Worm (Caenorhabditis elegans): ENCODE results near the gene C12D8.20.

Gene C12D8.20

DNA sequence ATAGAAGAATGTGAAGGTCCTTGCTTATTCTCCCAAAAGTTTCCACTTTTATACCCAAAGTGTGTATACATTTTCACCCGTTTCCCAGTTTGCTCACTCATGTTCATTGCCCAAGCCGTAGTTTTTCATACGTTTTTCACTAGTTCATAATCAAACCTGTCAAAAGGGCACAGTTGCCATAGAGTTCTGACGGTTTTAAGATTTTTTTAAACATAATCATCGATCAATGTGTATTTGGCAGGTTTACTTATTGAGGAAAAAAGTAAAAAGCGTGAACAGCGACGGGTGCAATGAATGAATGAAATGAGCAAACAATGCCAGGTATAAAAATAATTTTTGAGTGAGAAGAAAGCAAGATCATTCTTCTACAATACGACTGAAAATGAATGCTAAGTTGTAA, 790 bp upstream of the C12D8.20 start, which contains the start of the genes fipr-5 and fipr-9:
fipr-5 (minus strand) TSS at position 101 of the 400 bp plus-strand sequence.
fipr-9 (plus strand) TSS at position 346 of the 400 bp plus-strand sequence.
- TF ChIP-seq nhr-77 (tag; optimal IDR thresholded peaks at IDR 0.05) (no peak), spr-1 (tag; optimal IDR thresholded peaks at IDR 0.05) (no peak), lin-15B (tag; optimal IDR thresholded peaks at IDR 0.05) (no peak), lin-39 (tag; optimal IDR thresholded peaks at IDR 0.05) (no peak), Y75B8A.6 (GFP tag; IDR thresholded peaks at IDR 0.05) (no peak), hmg-1.1 (GFP tag; IDR thresholded peaks at IDR 0.05) (no peak)

DNA sequence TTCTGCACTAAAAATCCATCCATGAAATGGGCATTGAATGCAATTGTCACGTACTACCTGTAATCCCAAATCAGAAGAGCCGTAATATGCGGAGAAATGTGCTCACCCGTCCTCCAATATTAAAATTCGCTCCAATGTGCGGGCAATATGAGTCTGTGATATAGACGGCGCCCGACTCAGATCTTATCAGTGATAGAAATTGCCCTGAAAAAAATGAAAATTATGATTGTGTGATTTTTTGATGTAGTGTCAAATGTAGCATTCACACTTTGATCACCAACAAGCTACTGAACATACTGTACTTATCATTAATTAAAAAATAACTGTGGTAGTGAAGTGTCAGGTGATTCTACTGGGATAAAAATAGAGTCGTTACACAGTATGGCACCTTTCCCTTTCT, 2.5 kb downstream of the C12D8.20 start:
- TF ChIP-seq pqm-1 (tag; optimal IDR thresholded peaks at IDR 0.05) (peak; percentile 73), set-16 (GFP tag; IDR thresholded peaks at IDR 0.05) (no peak), nhr-28 (tag; optimal IDR thresholded peaks at IDR 0.05) (peak; percentile 76), F37D6.2 (tag; optimal IDR thresholded peaks at IDR 0.05) (no peak)

DNA sequence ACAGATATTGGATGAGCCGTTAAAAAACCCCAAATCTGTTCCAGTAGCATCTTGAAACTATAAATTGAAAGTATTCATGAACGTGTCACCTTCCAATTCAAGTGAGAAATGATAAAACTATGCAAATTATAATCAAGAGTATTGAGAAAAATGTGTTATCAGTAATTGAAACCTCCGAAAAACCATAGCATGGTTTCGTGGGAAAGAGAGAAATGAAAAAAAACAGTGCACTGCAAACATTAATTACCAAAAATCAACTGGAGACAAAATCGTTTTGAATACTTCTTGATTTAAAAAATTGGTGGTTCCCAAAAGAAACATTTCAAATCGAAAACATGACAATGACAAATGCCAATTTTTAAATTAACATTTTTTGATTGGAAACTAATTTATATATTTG, 3.5 kb downstream of the C12D8.20 start, which contains the start of gene daf-36:
daf-36 (minus strand) TSS at position 101 of the 400 bp plus-strand sequence.
- TF ChIP-seq unc-39 (tag; optimal IDR thresholded peaks at IDR 0.05), result no peak
- TF ChIP-seq nhr-28 (tag; optimal IDR thresholded peaks at IDR 0.05), result peak; percentile 39

DNA sequence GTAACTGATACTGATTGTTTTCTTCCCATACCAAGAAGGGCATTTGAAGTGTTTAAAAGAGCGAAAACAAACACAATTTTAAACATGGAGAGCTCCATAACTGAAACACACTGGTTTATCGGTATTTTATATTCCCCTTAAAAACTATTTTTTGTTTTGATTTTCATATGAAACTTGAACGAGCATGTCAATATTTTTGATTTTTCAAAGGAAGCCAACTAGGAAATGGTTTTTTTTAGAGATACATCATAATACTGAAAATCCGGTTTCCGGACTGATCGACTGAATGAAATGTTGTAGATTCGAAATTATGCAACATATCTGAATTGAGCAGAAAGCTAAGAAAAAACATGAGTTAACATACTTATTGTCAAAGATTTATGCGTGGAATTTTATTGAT, 5.2 kb downstream of the C12D8.20 start, which contains the start of gene ttr-19:
ttr-19 (minus strand) TSS at position 101 of the 400 bp plus-strand sequence.
- TF ChIP-seq spr-1 (tag; optimal IDR thresholded peaks at IDR 0.05) (no peak), T20F7.1 (GFP tag; optimal IDR thresholded peaks at IDR 0.05) (no peak), nhr-28 (tag; optimal IDR thresholded peaks at IDR 0.05) (no peak), hlh-11 (tag; optimal IDR thresholded peaks at IDR 0.05) (no peak), attf-4 (tag; optimal IDR thresholded peaks at IDR 0.05) (no peak), dmd-8 (GFP tag; IDR thresholded peaks at IDR 0.05) (no peak), lin-39 (tag; optimal IDR thresholded peaks at IDR 0.05) (no peak), mep-1 (tag; optimal IDR thresholded peaks at IDR 0.05) (no peak), T26A8.4 (GFP tag; IDR thresholded peaks at IDR 0.05) (no peak), ceh-32 (tag; optimal IDR thresholded peaks at IDR 0.05; ENCODE audit: poor library complexity) (no peak), R02D3.7 (tag; optimal IDR thresholded peaks at IDR 0.05) (no peak), hlh-30 (tag; optimal IDR thresholded peaks at IDR 0.05; ENCODE audit: insufficient read depth) (no peak), ama-1 (optimal IDR thresholded peaks at IDR 0.05) (no peak), lin-29 (GFP tag; IDR thresholded peaks at IDR 0.05) (no peak), saeg-2 (GFP tag; IDR thresholded peaks at IDR 0.05) (no peak), F37D6.2 (tag; optimal IDR thresholded peaks at IDR 0.05) (no peak), daf-19 (GFP tag; conservative IDR thresholded peaks at IDR 0.05) (no peak)

DNA sequence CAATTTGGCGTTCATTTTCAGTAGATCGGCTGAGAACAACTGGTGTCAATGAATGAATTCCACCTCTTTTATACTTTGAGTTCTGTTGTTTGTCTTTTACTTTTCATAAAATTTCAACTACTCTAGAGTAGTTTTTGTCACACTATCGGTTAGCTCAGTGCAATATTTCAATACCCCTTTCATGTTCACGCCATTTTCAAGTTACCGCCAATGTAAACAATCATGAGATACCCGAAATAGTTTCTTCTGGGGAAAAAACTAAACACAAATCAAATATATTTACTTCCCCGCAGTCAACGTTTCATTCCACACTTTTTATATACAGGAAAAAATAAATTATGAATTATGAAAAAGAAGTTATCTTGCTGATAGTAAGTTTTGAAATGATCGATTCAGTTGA, 6.3 kb downstream of the C12D8.20 start, which contains the start of gene fipr-4:
fipr-4 (minus strand) TSS at position 101 of the 400 bp plus-strand sequence.
- TF ChIP-seq zfp-3 (GFP tag; conservative IDR thresholded peaks at IDR 0.05) (no peak), mdt-29 (GFP tag; IDR thresholded peaks at IDR 0.05) (no peak), F37D6.2 (tag; optimal IDR thresholded peaks at IDR 0.05) (no peak), nhr-11 (tag; optimal IDR thresholded peaks at IDR 0.05) (no peak), unc-130 (GFP tag; optimal IDR thresholded peaks at IDR 0.05) (no peak), lin-13 (GFP tag; optimal IDR thresholded peaks at IDR 0.05) (no peak), Y5F2A.4 (GFP tag; optimal IDR thresholded peaks at IDR 0.05) (no peak), nhr-76 (tag; optimal IDR thresholded peaks at IDR 0.05) (no peak), sdz-12 (GFP tag; optimal IDR thresholded peaks at IDR 0.05) (no peak), vab-7 (GFP tag; IDR thresholded peaks at IDR 0.05) (no peak), T26A8.4 (GFP tag; IDR thresholded peaks at IDR 0.05) (no peak), attf-4 (tag; optimal IDR thresholded peaks at IDR 0.05) (no peak)
